Worm (Caenorhabditis elegans) whole organism, young adult: Measurements from ENCODE around the gene aptf-4.

Source experiments
- B0035.1 ChIP-seq: sonication (generic microtip); optimal IDR thresholded peaks from 2 replicates; lab custom pipeline; 2016; ENCODE audit warnings: missing genetic modification characterization, mild to moderate bottlenecking, missing compliant biosample characterization, missing genotype, missing genetic modification reagents
- Y56A3A.18 ChIP-seq: fragments of 200-800 bp; sonication (Bioruptor generic); IDR thresholded peaks from 2 replicates; pipeline ENCODE4 v1.3.6; 2022; ENCODE audit warnings: missing genetic modification reagents, missing genetic modification characterization, missing compliant biosample characterization
- egl-18 ChIP-seq: fragments of 200-800 bp; sonication (Bioruptor generic); IDR thresholded peaks from 2 replicates; pipeline ENCODE4 v1.3.6; 2022; ENCODE audit warnings: missing genetic modification reagents, missing genetic modification characterization, missing compliant biosample characterization
- ztf-26 ChIP-seq: sonication (generic microtip); optimal IDR thresholded peaks from 2 replicates; lab custom pipeline; 2017; ENCODE audit warnings: missing genetic modification characterization, missing compliant biosample characterization

- TF ChIP-seq B0035.1 (tag; lab: Kevin White, UChicago) (no peak), egl-18 (GFP tag; lab: Robert Waterston, UW) (no peak), ztf-26 (no peak), Y56A3A.18 (GFP tag; lab: Robert Waterston, UW) (no peak)
Measured at ce11 chrII:8610585-8610984, 19.8 kb downstream of the aptf-4 start.
